Fruit fly (Drosophila melanogaster): ENCODE data around the gene CG5290.

Gene CG5290

dm6 chr3L:17948643-17949506 is 36.5 kb upstream of the CG5290 start:
- TF ChIP-seq CG8632 (GFP tag; optimal IDR thresholded peaks at IDR 0.05): no peak
- TF ChIP-seq salr (GFP tag; optimal IDR thresholded peaks at IDR 0.05): no peak
- TF ChIP-seq pdm3 (GFP tag; optimal IDR thresholded peaks at IDR 0.05): no peak
- TF ChIP-seq CG8119 (GFP tag; IDR thresholded peaks at IDR 0.05): 0 out of 3 replicates have a peak, but pooled peaks have one; percentile 23
- no peak for TF ChIP-seq achi (GFP tag; optimal IDR thresholded peaks at IDR 0.05)
- TF ChIP-seq ss (GFP tag; optimal IDR thresholded peaks at IDR 0.05): peak in 1 of 2 experiments; percentile 23
- TF ChIP-seq CG1621 (tag; optimal IDR thresholded peaks at IDR 0.05): no peak
- TF ChIP-seq CG6163 (GFP tag; IDR thresholded peaks at IDR 0.05): 0 out of 3 replicates have a peak, but pooled peaks have one; percentile 17
- TF ChIP-seq CG34406 (GFP tag; optimal IDR thresholded peaks at IDR 0.05): no peak
- TF ChIP-seq spab (GFP tag; optimal IDR thresholded peaks at IDR 0.05): no peak
- peak; percentile 42 for TF ChIP-seq Eip78C (GFP tag)
- TF ChIP-seq fkh (GFP tag; optimal IDR thresholded peaks at IDR 0.05): peak; percentile 73
- TF ChIP-seq eg (GFP tag; IDR thresholded peaks at IDR 0.05): no peak
- TF ChIP-seq CG15336 (GFP tag; IDR thresholded peaks at IDR 0.05): 0 out of 2 replicates have a peak, but pooled peaks have one; percentile 21
- TF ChIP-seq CG8319 (GFP tag; optimal IDR thresholded peaks at IDR 0.05): no peak
- TF ChIP-seq CG32006 (GFP tag; optimal IDR thresholded peaks at IDR 0.05): no peak
- no peak for TF ChIP-seq Hr39 (GFP tag; optimal IDR thresholded peaks at IDR 0.05)
- TF ChIP-seq Ets96B (tag; optimal IDR thresholded peaks at IDR 0.05): no peak
- no peak for TF ChIP-seq Sox102F (GFP tag; optimal IDR thresholded peaks at IDR 0.05)

- TF ChIP-seq fkh (GFP tag; optimal IDR thresholded peaks at IDR 0.05) (peak; percentile 40), topi (GFP tag; optimal IDR thresholded peaks at IDR 0.05) (no peak)
Measured at dm6 chr3L:17948195-17948594, 35.8 kb upstream of the CG5290 start.

- no peak for TF ChIP-seq Sox15 (GFP tag; optimal IDR thresholded peaks at IDR 0.05)
- no peak for TF ChIP-seq CG31627 (GFP tag; optimal IDR thresholded peaks at IDR 0.05)
- no peak for TF ChIP-seq CG34406 (GFP tag; optimal IDR thresholded peaks at IDR 0.05)
- TF ChIP-seq Lpt (GFP tag; optimal IDR thresholded peaks at IDR 0.05): no peak
- TF ChIP-seq ss (GFP tag; optimal IDR thresholded peaks at IDR 0.05): peak in 1 of 2 experiments; percentile 29
- peak; percentile 3 for TF ChIP-seq Met (GFP tag; optimal IDR thresholded peaks at IDR 0.05)
- no peak for TF ChIP-seq CG6276 (GFP tag; optimal IDR thresholded peaks at IDR 0.05)
- TF ChIP-seq dsx (GFP tag; optimal IDR thresholded peaks at IDR 0.05; ENCODE audit: poor library complexity, severe bottlenecking): no peak
- TF ChIP-seq Eip78C (GFP tag): peak; percentile 67
- peak; percentile 92 for TF ChIP-seq vri (GFP tag; optimal IDR thresholded peaks at IDR 0.05)
- TF ChIP-seq CG8319 (GFP tag; optimal IDR thresholded peaks at IDR 0.05): no peak
- peak; percentile 96 for TF ChIP-seq svp (GFP tag)
- peak; percentile 51 for TF ChIP-seq Eip75B (GFP tag; optimal IDR thresholded peaks at IDR 0.05)
- TF ChIP-seq CG8632 (GFP tag; optimal IDR thresholded peaks at IDR 0.05): no peak
- TF ChIP-seq CG3032 (tag; optimal IDR thresholded peaks at IDR 0.05): no peak
- no peak for TF ChIP-seq CG10631 (GFP tag; optimal IDR thresholded peaks at IDR 0.05)
- TF ChIP-seq Sox14 (GFP tag; optimal IDR thresholded peaks at IDR 0.05): peak; percentile 55
- TF ChIP-seq Sox102F (GFP tag; optimal IDR thresholded peaks at IDR 0.05): no peak
- TF ChIP-seq salr (GFP tag; optimal IDR thresholded peaks at IDR 0.05): no peak
- TF ChIP-seq CG6854 (GFP tag; optimal IDR thresholded peaks at IDR 0.05): no peak
- TF ChIP-seq Ets21C (GFP tag; optimal IDR thresholded peaks at IDR 0.05): no peak
- TF ChIP-seq Eip93F (GFP tag; optimal IDR thresholded peaks at IDR 0.05): no peak
- TF ChIP-seq CG16779 (tag; optimal IDR thresholded peaks at IDR 0.05): peak; percentile 11
Measured at dm6 chr3L:17947296-17947713, 34.9 kb upstream of the CG5290 start.

Data from whole organism, prepupa.